Fruit fly (Drosophila melanogaster) whole organism, larva: ENCODE measurements around the gene CG31627.

Source experiments
- noc ChIP-seq: fragments of 200-800 bp; sonication (Bioruptor generic); optimal IDR thresholded peaks from 3 replicates; lab custom pipeline; 2019; ENCODE audit warnings: missing biosample characterization, mild to moderate bottlenecking, missing genetic modification characterization, moderate library complexity

The CG31627 gene

DNA sequence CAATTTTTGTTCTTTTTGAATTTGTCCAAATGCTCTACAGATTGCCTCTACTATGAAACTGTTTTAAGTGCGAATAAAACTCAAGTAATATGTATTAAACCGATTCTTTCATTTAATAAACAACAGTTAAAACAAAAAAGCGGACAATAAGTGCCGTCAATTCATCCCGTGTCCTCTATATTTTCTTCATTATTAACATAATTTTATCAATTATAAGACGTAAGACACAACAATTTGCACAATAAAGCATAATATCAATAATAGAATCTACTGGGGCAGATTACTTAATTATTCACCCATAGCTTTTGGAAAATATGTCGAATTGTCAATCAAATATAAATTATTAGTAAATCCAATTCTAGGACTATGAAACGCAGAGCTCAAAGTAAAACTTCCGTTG lies at the start of gene CG31627:
CG31627 (plus strand) TSS at position 301 of the 400 bp plus-strand sequence.
- no peak for TF ChIP-seq noc (tag; lab: Kevin White, UChicago)

DNA sequence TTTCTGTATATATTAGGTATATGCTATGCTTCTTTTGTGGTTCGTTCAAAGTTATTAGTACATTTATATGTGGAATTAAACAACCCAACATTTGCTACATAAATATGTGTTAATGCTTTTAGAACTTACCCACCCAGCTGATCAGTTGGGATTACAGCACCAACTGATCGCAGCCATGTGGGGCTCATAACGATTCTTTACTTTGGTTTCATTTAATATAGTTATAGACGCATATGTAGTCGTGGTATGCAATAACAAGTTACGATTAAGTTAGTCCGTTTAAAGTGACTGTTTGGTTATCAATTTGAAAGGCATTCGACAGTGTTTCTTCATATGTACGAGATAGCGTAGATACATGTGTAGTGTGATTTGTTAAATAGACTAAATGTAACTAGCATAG lies 37.3 kb upstream of the CG31627 start:
- no peak for TF ChIP-seq noc (tag; lab: Kevin White, UChicago)

DNA sequence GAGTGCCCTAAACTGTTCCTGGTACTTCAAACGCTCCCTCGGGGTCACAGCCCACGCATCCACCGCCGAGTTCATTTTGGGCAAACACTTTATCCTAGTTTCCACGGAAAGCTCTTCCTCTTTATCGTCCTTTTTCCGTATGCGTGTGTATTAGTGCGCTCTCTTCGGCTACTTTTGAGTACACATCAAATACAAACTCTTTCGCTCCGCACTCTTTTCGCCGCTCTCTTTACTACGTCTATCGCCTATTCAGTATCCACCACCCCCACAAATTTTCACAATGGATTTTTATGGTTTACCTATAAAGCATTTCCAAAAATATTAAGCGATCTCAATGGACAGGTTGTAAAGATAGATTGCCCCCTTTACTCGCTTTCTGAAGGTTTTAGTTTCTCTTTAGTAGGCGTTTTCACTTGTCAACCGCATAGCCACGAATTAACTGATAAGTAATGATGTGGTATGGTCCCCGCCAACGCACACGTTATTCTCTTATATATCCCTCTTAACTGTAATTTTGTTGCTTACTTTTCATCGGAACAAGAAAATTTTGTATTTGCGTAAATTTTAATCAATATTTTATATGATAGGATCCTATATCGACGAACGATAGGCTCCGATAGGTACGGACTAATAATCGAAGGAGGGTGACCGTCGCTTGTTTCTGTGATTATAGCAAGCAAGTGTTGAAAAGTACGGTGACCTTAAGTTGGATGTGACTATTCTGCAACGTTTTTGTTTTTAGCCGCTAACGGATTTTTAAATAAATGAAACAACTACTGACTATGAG lies 31.1 kb upstream of the CG31627 start, which contains the start of gene Dap160:
Dap160 (minus strand) TSS at position 634 of the 787 bp plus-strand sequence.
- TF ChIP-seq noc (tag; lab: Kevin White, UChicago), result no peak

DNA sequence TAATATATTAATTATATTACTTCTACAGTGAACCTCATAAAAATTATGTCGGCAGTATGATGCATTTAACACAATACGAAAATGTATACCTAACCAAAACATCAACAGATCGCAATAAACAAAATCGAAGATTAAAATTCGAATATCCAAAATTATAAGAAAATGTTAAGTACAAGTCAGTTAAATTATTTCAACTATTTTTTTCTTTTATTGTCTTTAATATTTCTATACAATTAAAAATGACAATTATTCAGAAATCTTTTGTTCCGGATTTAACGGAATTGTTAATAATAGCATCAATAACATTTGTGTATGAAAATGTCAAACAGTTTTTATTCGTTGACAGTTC lies 30.5 kb upstream of the CG31627 start:
- no peak for TF ChIP-seq noc (tag; lab: Kevin White, UChicago)

DNA sequence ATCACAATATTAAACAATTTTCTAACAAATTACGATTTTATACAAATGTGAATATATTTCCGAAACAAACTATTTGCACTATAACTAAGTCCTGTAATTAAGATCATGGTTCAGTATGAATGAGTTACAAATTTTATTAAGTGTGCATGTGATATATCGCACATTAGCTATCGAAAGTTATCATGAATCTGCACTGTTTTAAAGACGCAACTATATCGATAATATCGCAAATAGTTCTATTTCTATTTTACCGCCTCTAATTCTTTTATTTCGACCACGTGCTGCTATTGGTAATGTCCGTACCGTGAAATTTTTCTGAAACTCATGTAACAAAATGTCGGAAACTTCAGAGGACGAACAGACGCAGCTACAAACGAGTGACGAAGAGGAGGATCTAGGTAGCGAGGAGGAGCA lies 30.0 kb upstream of the CG31627 start, which contains the start of gene pths:
pths (plus strand) TSS at position 258 of the 414 bp plus-strand sequence.
- TF ChIP-seq noc (tag; lab: Kevin White, UChicago), result no peak

DNA sequence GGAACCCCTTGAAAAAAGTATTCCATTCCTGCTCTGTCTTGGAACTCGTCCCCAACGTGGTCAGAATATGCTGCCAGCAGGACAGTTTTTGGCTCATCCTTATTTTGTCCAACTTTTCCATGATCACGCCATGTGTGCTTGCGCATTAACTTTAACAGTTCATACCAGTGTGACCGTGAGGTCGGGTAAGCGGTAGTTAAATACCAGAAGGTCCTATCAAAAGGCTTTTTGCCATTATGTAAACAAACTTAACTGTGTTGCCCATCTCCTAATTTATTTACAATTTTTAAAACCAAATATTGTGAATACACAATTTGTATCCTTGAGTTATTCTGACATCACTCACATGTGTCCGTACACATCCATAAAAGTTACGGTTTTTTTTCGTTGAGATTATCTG lies 24.8 kb upstream of the CG31627 start, which contains the start of gene del:
del (minus strand) TSS at position 305 of the 400 bp plus-strand sequence.
- TF ChIP-seq noc (tag; lab: Kevin White, UChicago), result no peak

DNA sequence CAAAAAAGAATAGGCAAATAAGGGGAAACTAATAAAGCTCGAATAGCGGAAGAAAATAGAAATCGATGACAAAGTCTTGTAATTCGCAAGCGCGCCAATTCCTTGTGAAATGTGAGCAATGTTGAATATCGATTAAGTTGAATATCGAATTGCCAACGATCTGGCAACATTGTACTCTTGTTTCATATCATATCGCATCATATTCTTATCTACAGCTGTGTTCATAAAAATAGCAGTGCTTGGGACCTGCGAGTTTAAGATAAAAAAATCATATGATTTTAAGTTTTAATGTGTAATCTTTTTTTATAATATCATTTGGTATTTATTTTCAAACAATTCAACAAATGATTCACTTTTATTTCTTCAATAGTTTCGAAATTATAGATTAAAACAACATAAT lies 24.0 kb upstream of the CG31627 start:
- TF ChIP-seq noc (tag; lab: Kevin White, UChicago), result no peak

DNA sequence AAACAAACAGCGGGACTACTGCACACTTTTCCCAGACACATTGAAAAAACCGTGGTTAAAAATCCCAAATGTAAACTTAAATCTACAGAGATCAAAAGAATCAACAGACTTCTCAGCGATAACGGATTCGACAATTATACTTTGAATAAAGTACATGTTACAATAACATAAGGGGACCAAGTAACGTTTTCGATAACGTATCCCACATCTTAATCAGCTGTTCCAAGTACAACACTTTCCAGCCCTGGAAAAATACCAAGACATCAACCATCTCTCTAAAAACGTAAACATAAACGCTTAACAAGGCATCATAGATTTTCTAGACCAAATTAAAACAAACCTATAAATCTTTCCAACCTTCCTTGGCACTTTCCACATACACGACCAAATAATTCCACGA lies 19.2 kb upstream of the CG31627 start:
- TF ChIP-seq noc (tag; lab: Kevin White, UChicago), result no peak

DNA sequence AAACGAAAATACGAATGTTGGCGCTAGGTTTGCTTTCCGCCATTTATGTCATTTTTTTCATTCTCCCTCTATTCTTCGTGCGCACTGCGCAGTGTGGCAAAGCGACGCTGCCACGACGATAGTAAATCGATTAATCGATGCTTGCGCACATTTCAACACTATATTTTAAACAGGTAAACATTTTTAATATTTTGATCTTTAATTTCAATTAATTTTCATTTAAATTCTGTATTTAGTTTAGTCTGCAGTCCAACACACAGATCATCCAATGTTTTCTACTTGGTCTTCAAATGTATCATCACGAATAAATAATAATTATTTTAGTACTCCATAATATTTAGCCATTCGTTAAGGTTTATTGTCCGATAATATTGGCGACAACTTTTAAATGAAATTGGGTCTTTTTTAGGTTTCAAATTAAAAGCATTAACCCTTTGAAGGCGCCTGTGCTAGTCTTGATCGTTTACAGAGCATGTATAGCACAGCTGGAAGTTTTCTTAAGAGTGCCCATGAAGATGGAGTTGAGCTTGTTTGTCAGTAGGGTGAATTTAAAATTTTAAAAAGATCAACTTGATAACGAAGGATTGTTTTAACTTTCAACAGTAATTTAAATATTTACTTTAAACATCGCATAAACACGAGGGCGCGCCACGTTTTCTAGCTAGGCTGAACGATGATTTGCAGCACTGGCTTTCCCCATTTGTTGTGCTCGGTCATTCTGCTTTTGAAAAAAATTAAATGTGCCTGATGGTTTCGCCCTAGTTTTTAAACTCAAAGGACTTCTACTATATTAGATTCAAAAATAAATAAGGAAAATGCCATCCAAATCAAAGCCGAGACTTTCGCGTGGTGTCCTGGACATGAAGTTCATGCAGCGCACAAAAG lies 16.6 kb upstream of the CG31627 start, which contains the start of the genes Mpp6 and E2f2:
Mpp6 (plus strand) TSS at position 133 of the 885 bp plus-strand sequence.
E2f2 (minus strand) TSS at position 594 of the 885 bp plus-strand sequence.
- no peak for TF ChIP-seq noc (tag; lab: Kevin White, UChicago)

DNA sequence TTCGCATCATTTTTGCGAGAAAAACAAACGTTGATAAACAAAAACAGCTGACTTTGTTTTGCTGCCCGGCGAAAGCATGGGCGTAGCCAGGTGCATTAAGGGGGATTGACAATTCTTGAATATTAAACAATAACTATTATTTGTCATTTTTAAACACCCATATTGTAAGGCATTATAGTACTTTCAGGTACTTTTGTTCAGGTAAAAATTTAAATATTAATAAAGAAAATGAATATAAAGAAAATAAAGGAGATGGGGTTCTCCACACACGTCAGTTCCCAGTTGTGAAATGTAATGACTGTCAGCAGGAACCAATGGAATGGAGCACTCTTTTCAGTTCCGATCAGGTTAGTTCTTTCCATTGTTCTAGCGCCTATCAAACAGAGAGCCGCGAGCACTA lies 14.5 kb upstream of the CG31627 start, which contains the start of the genes Coq3 and Pld3:
Coq3 (minus strand) TSS at position 58 of the 400 bp plus-strand sequence.
Pld3 (plus strand) TSS at position 294 of the 400 bp plus-strand sequence.
- TF ChIP-seq noc (tag; lab: Kevin White, UChicago), result peak; percentile 96

DNA sequence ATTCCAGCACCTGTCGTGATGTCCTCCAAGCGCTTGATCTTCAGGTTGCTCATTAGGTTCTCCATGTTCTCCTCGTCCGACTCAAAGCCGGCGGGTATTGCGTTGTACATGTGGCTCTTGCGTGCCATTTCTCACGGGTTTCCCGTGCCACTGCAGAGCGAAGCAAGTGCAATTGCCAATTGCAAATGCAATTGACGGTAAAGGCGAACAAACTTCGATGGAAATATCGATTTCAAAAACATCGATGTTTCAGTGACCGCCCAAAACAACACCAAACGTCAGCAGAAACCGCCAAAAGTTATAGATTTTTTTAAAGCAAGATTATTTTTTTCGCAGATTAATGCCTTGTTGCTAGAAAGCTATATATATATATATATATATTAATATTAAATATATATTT lies 10.1 kb upstream of the CG31627 start, which contains the start of gene Nbr:
Nbr (minus strand) TSS at position 209 of the 400 bp plus-strand sequence.
- no peak for TF ChIP-seq noc (tag; lab: Kevin White, UChicago)

DNA sequence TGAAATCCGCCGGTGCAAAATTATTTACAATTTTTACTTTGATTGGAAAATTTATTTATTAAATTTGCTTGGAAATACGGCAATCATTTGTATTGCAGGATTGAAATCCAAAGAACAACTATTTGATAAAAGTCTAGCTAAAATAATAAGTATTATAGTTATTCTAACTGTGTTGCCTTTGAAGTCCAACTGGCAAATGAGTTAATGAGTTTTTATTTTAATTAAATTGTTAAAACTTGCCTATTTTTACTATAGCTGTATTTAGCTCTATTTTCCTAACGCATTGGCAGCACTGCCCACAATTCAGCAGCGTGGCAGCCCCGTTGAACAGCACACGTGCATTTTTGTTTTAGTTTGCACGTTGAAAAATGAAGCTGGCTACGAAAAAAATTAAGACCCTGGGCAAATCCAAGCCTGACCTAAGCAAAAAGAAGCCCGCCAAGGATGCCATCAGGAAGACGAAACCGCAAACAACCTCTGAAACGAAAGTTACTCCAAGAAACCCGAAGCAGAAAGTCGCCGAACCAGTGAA lies 9.6 kb upstream of the CG31627 start, which contains the start of gene Noc2:
Noc2 (plus strand) TSS at position 331 of the 532 bp plus-strand sequence.
- TF ChIP-seq noc (tag; lab: Kevin White, UChicago), result no peak

DNA sequence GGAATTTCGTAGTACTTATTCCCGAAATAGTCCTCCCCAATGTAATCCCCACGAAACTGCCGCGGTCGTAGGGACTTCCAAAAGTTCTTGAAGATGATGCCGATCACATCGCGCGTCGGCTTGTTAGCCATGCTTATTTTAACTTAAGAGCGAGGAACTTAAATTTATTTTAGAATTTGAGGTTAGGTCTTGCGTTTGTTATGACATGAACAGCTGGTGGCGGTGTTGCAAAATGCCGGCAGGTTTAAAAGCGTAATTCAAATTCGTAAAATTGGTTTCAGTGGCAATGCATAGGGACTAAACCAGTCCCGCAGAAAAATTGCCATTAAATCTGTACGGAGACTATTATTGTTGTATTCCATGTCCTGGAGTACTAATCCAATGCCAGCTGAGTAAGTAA lies 6.6 kb upstream of the CG31627 start:
- TF ChIP-seq noc (tag; lab: Kevin White, UChicago), result peak; percentile 17

DNA sequence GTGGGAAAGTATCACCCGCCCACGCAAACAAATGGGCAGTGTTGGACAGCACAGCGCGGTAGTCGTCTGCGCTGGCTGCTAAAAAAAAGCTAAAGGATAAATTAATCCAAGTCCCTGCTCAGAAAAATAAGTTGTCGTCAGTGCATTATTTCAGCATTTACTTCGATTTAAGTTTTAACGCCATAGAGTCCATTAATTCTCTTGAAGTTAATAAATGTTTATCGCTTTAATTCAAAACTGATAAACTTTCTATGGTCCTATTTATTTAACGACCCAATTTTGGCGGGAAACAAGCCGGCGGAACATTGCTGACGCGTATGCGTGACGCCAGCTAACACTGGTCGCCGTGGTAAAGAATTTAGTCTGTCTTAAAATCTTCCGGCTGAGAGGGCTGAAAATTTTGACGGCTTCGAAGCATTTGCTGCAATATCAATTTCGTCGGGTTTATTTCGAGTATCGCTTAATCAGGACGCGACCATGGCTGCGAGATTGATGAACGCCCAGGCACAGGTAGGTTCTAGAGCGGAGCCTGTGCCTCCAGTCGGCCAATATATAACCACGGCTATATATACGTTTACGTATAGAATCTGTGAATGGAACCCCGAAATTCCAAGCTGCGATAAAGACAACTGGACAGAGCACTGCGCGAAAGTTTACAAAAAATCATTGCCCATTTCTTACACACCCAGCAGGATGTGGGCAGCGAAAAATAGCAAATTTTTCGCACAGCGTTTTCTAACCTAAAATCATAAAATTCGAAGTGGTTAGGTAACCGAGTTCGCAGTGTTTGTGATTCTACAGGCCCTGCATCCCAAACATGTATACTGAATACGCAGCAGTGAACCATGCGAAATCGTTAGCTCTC lies 4.5 kb upstream of the CG31627 start, which contains the start of the genes mAcon1, CG43345 and CG43346:
mAcon1 (plus strand) TSS at position 276 of the 865 bp plus-strand sequence.
CG43345 (minus strand) TSS at position 287 of the 865 bp plus-strand sequence.
CG43346 (minus strand) TSS at position 287 of the 865 bp plus-strand sequence.
- TF ChIP-seq noc (tag; lab: Kevin White, UChicago), result peak; percentile 91
